Fruit fly (Drosophila melanogaster) ovary, adult (tissue): Measurements from ENCODE around the gene CG9098.
A peak's percentile ranks its signal among the peaks of the same experiment; 100 is the strongest.

ENCODE experiments used
- CG17801 ChIP-seq: fragments of 200-800 bp; optimal IDR thresholded peaks from 2 replicates; lab custom pipeline; 2019; ENCODE audit warnings: missing biosample characterization, mild to moderate bottlenecking, missing genetic modification characterization, moderate library complexity; ENCODE audit not compliant: partially characterized antibody

CG9098 gene

DNA sequence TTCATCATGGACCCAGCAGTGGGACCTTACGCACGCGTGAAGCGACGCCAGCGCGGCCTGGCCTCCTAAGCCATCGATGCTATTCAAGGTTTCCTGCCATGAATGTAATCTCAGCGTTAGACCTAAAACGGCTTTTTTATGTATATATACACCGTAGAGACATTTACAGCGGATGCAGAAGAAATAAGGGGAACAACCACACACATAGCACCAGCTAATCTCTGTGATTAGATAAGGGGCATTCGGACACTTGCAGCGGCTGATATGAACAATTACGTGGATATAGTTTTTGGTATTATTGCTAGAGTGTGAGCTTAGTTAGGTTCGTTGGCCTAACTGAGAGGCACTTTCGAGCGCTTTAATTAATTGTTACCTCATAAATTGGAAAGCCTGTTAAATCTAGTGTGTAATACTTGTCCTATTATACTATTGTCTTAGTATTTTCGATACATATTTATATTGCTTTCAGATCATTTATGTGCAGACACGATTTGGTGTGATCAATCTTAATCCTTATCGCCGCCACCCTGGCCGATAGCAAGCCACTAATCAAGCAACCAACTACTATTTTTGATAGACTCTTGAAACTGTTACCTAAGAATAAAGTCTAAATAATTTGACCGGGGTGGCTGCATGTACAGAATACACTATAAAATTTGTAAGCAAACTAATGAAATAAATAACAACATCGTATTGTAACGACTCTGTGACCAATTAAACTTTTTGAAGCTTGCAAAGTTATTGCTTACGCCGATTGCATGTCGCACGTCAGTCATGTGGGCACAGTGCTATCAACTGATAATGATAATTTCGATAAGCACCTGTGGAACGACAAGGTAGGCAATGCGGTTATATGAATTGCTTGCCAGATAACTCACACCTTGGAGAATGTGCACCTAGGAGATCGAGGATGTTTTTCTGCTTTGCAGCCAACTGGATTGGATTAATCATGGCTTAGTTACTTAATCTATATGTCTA lies 23.7 kb downstream of the CG9098 start:
- no peak for TF ChIP-seq CG17801 (GFP tag; lab: Kevin White, UChicago)

DNA sequence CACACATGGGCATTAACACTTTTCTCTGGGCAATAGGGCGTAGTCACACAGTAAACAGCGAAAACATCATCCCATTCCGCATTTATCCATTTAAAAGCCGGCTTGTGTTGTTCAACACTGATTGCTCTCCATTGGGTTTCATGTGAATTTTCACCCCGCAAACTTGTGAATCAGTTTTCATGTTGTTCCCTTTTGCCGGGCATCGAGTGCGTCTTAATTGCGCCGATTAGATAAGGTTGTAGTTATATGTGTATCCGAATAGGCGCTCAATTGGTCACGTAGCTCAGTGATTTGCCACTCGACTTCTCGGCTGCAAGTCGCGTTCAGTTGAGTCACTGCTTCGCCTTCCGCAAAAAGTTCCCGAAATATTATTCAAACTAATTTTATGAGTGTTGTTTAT lies 25.2 kb downstream of the CG9098 start:
- TF ChIP-seq CG17801 (GFP tag; lab: Kevin White, UChicago): no peak

DNA sequence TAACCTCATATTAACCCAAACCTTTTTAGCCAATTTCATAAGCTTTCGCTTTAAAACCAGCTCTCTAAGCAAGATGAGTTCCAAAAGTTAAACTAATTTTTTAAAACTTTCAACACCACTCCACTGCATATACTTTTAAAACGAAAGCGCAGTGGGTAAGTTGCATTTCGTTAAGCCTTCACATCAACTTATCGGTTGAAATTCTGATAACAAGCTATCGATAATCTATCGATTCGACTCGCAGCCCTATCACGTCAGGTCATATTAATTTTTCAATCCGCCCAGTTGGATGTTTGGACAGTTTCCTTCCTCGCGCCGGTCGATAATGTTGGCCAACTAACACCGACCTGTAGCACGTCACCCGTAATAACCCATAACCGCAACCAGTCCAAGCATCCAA lies 26.0 kb downstream of the CG9098 start, which contains the start of gene ifc:
Gene ifc, plus strand, starts transcription at position 255 of the 400 bp plus-strand sequence.
- TF ChIP-seq CG17801 (GFP tag; lab: Kevin White, UChicago): peak; percentile 63

DNA sequence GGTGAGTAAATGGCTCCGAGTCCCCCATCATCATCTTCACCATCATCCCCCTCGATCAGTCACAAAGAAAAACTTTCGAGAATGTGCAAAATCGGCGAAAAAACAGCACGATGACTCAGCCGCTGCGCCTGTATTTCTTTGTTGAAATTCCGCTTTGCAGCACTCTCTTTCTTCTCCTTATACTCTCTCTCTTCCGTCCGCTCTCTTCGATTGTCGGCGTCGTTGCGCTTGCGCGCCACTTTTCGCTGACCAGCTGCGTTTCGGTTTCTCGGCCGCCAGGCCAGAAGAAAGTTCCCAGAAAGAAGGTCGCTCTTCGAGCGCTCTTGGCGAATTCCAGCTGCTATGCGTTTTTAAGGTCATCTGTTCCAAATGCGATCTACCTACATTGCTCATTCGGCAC lies 28.9 kb downstream of the CG9098 start:
- no peak for TF ChIP-seq CG17801 (GFP tag; lab: Kevin White, UChicago)

DNA sequence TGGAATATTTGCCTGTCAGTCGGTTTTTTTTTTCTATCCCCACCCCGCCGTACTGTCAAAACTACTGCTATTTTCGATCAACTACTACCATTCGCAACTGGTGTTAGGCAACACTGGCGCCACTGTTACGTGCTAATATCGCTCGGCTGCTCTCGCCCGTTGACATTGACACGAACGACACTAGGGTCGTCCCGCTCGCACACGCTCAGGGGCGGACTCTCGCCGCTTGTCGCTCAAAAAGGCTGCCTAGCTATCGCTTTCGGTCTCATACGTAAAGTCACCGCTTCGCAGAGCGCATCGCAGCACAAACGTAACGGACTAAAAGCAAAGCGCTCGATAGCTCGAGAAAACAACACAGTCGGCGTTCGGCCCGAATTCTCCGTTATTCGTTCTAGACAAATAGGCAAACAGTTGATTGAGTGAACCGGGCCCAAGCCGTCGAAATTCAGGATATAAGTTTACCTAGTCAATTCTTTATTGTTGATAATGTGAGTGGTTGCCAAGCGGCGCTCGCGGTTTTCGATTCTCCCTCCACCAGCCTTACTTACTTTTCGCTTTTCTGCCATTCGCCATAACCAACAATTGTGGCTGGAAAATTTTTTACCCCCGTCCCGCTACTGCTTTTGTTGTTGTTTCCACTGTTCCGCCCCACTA lies 29.7 kb downstream of the CG9098 start:
- peak; percentile 64 for TF ChIP-seq CG17801 (GFP tag; lab: Kevin White, UChicago)

DNA sequence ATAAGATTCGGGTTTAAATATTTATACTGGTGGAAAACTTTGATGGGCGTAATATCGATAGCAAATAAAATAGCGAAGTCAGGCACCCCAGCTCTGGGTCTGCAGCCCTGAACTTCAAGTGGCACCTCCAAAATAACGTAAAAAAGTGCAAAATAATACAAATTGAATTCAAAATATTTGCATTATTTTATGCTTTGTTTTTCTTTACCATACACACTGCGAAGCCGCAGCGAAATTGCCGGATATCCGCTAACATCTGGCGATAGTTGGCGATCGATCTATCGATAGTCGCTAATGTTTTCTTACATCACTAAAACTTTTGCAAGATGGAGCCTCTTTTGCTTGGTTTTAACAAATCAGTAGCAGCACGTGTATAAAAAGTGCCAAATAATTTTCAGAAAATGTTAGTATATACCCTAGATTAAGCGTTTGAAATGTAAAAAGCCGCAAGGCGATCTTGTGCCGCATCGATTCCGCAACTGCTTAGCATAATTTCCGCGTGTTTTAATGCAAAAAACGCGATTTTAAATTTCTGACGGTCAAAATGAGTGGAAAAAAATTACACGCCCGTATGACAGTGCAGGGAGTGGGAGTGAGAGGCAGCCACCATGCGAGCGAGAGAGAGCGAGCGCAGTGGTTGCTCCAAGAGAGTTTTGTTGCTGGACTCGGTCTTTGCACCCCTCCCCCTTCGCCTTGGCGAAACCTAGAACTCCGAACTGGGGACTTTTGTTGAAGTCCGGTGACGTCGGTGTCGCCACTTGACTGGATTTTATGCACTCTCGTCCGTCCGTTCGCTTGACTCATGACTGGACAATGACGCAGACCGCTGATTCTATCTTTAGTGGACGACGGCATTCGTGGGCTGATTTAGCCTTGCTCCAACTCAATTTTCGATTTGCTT lies 30.5 kb downstream of the CG9098 start, which contains the start of gene eIF4A:
Gene eIF4A, plus strand, starts transcription at position 332 of the 901 bp plus-strand sequence.
- TF ChIP-seq CG17801 (GFP tag; lab: Kevin White, UChicago): peak; percentile 27

DNA sequence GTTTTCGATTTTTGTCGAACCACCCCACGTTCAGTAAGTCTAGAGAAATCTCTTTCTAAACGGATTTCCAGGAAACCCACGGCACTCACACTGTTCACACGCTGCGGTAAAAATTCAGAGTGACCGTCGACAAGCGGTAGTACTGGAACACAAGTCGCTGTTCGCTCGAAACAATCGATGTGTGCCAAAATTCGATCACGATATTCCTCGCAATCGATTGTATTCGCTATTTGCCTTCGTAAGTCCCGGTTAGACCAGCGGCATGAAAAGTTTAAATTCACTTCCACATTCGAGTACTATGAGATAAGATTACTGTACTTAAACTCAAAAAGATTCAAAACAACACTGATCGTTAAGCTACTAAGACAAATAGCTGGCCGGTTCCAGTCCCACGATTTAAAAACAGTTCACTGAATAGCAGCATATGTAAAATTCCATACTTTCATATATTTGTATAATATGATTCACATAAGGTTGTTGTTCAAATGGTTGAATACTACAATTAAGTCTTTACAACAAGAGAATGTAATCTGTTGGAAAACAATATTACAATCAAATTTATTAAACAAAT lies 31.2 kb downstream of the CG9098 start, which contains the start of gene chic:
Gene chic, minus strand, starts transcription at position 157 of the 571 bp plus-strand sequence.
- peak; percentile 43 for TF ChIP-seq CG17801 (GFP tag; lab: Kevin White, UChicago)

DNA sequence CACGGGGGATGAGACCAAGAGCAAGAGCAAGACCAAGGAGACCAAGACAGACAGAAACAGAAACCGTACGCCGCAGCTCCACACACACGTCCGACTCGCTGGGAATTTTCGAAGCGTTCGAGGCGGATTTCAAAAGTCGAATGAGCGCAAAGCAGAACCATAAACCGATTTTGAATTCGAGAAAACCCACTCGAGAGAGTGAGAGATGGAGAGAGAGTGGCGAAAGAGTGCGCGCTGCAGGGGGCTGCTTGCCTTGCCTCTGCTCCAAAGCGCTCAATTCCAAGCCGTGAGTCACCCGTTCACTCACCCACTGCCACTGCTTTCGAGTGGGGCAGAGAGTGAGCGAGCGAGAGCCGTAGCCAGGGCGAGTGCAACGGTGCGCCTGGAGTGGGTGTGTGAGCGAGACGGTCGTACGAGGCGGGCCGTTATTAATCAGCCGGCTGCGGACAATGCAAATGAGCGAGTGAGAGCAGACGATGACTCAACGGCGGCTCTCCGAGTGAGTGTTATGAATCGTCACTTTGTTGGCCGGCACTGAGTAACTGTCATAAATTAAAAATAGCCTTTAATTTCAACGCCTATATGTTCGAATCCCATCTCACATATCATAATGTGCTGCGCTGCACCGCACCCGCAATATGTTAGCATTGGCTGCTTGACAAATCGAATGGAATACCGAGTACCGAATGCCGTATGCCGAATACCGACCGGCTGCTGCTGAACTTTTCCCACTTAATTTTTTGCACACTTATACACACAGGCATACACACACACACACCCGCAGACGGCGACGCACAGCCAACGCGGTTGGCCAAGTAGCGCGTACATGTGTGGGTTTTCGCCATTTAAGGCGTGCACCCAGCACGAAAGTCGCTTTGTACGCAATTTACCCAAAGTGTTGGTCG lies 31.9 kb downstream of the CG9098 start:
- TF ChIP-seq CG17801 (GFP tag; lab: Kevin White, UChicago): peak; percentile 70

DNA sequence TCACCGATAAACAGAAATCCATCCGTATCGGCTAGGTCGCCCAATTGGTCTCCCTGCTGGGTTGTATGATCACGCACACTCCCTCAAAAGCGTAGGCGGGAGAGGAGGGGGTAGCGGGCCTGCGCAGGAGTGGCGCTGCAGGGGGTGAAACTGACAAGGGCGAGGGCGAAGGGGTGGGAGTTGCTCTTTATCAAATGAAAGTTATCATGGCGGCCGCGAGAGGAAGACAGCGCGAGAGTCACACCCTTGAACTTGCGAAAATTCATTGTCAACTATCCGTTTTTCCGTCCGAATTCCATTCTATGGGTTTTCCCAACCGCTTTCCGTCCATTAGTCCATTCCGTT lies 33.1 kb downstream of the CG9098 start:
- TF ChIP-seq CG17801 (GFP tag; lab: Kevin White, UChicago): no peak

DNA sequence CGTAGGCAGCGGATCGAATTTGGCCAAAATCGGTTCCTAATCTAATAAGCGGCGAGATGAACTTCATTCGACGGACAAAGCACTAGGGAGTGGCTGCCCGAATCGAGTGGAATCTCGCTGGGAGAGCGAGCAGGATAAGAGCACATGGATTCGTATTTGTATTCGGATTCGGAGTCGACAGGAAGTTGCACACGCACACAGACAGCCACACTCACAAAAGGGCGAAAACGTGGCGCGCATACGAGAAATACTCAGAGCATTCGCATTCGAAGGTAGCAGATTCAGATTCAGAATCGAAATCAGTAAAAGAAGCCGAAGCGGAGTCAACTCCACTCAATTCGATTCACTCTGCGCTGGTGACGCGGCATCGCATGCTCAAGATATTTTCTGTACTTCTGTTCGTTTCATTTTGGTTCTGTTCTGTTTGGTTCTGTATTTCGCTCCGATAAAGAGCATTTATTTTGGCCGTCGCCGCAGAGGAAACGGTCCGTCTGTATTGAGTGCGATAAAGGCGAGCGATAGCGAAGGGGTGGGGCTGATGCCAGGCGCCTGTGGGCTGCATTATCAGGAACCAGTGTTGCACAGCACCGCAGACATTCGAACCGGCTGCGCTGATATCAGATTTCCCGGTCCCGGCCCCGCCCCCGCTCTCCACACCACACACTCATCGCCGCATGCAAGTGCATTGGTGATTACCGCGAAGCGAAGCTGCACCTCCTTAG lies 33.6 kb downstream of the CG9098 start:
- TF ChIP-seq CG17801 (GFP tag; lab: Kevin White, UChicago): no peak

DNA sequence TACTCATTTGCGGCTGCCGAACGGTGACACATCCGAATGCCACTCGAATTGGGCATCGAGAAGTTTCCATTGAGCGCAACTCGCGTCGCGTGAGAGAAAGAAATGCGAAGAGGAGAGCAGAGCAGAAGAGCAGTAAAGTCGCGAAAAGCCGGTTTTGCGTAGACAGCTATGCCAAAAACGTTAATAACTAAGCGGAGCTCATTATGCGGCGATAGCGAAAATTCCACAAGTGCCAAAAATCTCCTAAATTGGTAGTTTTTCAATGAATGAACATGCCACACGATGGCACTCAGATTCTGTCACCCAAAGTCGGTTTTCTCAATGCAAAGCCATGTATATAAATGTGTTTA lies 34.4 kb downstream of the CG9098 start:
- no peak for TF ChIP-seq CG17801 (GFP tag; lab: Kevin White, UChicago)

DNA sequence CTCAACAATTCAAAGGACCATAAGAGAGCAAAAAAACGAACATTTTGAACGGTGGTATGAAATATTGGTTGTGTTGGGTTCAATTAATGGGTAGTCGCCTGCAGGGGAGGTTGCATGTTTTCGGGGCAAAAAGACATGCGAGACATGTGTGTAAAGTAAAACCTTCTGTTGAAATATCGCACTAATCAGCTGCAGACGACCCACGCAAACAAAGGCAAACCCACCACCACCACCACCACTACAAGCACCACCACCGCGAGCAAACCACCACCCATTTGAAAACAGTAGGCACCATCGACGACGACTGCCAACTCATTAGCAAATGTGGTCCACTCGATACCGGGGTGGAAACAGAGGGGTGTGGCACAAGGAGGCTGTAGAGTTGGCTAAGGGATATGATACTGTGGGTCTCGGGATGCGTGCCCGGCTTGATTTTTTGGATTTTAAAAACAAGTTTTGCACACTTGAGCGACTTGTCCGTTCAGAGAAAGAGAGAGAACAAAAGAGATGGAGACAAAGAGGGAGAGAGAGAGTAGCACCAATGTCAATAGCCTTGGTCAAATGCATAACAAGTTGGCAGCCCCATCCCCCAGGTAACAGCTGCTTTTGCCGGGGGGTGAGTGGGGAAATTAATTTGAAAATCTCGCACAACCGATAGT lies 34.9 kb downstream of the CG9098 start:
- TF ChIP-seq CG17801 (GFP tag; lab: Kevin White, UChicago): no peak
